Fruit fly (Drosophila melanogaster): ENCODE measurements around the gene wnd.

The wnd gene

dm6 chr3L:19649374-19649948, 13.9 kb upstream of the wnd start, which contains the start of gene Oat (continued):
- TF ChIP-seq CG31365 (tag; optimal IDR thresholded peaks at IDR 0.05) (no peak), Ada2b (GFP tag; IDR thresholded peaks at IDR 0.05) (no peak), Stat92E (GFP tag; optimal IDR thresholded peaks at IDR 0.05) (no peak), Chrac-16 (GFP tag; optimal IDR thresholded peaks at IDR 0.05) (no peak), vfl (GFP tag; optimal IDR thresholded peaks at IDR 0.05) (no peak), Hr78 (GFP tag; optimal IDR thresholded peaks at IDR 0.05) (peak in 1 of 2 experiments; percentile 68), ftz-f1 (GFP tag; optimal IDR thresholded peaks at IDR 0.05) (peak; percentile 87), her (GFP tag; optimal IDR thresholded peaks at IDR 0.05) (no peak), CG12236 (GFP tag; optimal IDR thresholded peaks at IDR 0.05) (no peak), CG6791 (GFP tag; IDR thresholded peaks at IDR 0.05; ENCODE audit: partially characterized antibody) (no peak), CG12769 (tag; optimal IDR thresholded peaks at IDR 0.05) (peak; percentile 55), Lpt (GFP tag; optimal IDR thresholded peaks at IDR 0.05) (no peak), CG8765 (GFP tag; IDR thresholded peaks at IDR 0.05) (peak; percentile 53; the same call in 1 of the 2 replicates), CG5180 (GFP tag; optimal IDR thresholded peaks at IDR 0.05) (peak; percentile 88), HmgZ (tag; optimal IDR thresholded peaks at IDR 0.05) (no peak), mirr (GFP tag; optimal IDR thresholded peaks at IDR 0.05) (no peak), CG10565 (GFP tag; optimal IDR thresholded peaks at IDR 0.05) (no peak), CG31441 (GFP tag; IDR thresholded peaks at IDR 0.05) (no peak), chinmo (GFP tag; IDR thresholded peaks at IDR 0.05; ENCODE audit: partially characterized antibody) (0 out of 4 replicates have a peak, but pooled peaks have one; percentile 29), CG6175 (GFP tag; IDR thresholded peaks at IDR 0.05) (no peak), Med (GFP tag) (peak; percentile 77), CTCF (GFP tag; optimal IDR thresholded peaks at IDR 0.05) (no peak), esg (GFP tag; conservative IDR thresholded peaks at IDR 0.05) (no peak), fd96Cb (tag; optimal IDR thresholded peaks at IDR 0.05) (no peak), salm (tag; optimal IDR thresholded peaks at IDR 0.05) (no peak), Bgb (GFP tag; IDR thresholded peaks at IDR 0.05; ENCODE audit: partially characterized antibody) (0 out of 2 replicates have a peak, but pooled peaks have one; percentile 8), ERR (GFP tag; optimal IDR thresholded peaks at IDR 0.05) (peak; percentile 43), CG7839 (tag; optimal IDR thresholded peaks at IDR 0.05) (no peak), Atf3 (GFP tag; optimal IDR thresholded peaks at IDR 0.05) (no peak), sens (GFP tag) (peak; percentile 39), Atf-2 (GFP tag; optimal IDR thresholded peaks at IDR 0.05) (no peak), bcd (GFP tag; optimal IDR thresholded peaks at IDR 0.05) (no peak), tup (GFP tag; optimal IDR thresholded peaks at IDR 0.05) (no peak), CG18262 (tag; optimal IDR thresholded peaks at IDR 0.05) (no peak), CG5953 (GFP tag; IDR thresholded peaks at IDR 0.05) (no peak), trh (GFP tag; optimal IDR thresholded peaks at IDR 0.05) (no peak), Dip3 (GFP tag; optimal IDR thresholded peaks at IDR 0.05) (no peak), CG9437 (GFP tag; optimal IDR thresholded peaks at IDR 0.05) (no peak), sug (tag; optimal IDR thresholded peaks at IDR 0.05) (peak; percentile 79), klu (GFP tag; IDR thresholded peaks at IDR 0.05) (no peak), chif (GFP tag; optimal IDR thresholded peaks at IDR 0.05) (no peak), gsb (GFP tag; IDR thresholded peaks at IDR 0.05) (no peak), ato (GFP tag; IDR thresholded peaks at IDR 0.05; ENCODE audit: partially characterized antibody) (no peak)

All from whole organism, embryonic.